Worm (Caenorhabditis elegans) whole organism, young adult: ENCODE data around the gene R10E9.2.

Experiments
- B0035.1 ChIP-seq: sonication (generic microtip); optimal IDR thresholded peaks from 2 replicates; lab custom pipeline; 2016; ENCODE audit warnings: missing genetic modification characterization, mild to moderate bottlenecking, missing compliant biosample characterization, missing genotype, missing genetic modification reagents
- B0261.1 ChIP-seq: sonication (generic microtip); optimal IDR thresholded peaks from 2 replicates; lab custom pipeline; 2016; ENCODE audit warnings: mild to moderate bottlenecking, missing genetic modification characterization, moderate library complexity, missing compliant biosample characterization
- B0336.3 ChIP-seq: fragments of 200-800 bp; sonication (Bioruptor generic); IDR thresholded peaks from 2 replicates; pipeline ENCODE4 v1.3.6; 2022; ENCODE audit warnings: missing genetic modification characterization, missing compliant biosample characterization
- C06A6.2 ChIP-seq: fragments of 200-800 bp; sonication (Bioruptor generic); conservative IDR thresholded peaks from 2 replicates; pipeline ENCODE4 v1.3.6; 2022; ENCODE audit warnings: missing genetic modification characterization, missing compliant biosample characterization
- D2030.7 ChIP-seq: fragments of 200-800 bp; sonication (Bioruptor generic); IDR thresholded peaks from 2 replicates; pipeline ENCODE4 v1.3.6; 2022; ENCODE audit warnings: missing genetic modification reagents, missing genetic modification characterization, missing compliant biosample characterization
- F33H1.4 ChIP-seq: fragments of 200-800 bp; sonication (Bioruptor generic); IDR thresholded peaks from 2 replicates; pipeline ENCODE4 v1.3.6; 2022; ENCODE audit warnings: missing genetic modification reagents, missing genetic modification characterization, missing compliant biosample characterization
- F49E8.2 ChIP-seq: sonication (generic microtip); optimal IDR thresholded peaks from 3 replicates; lab custom pipeline; 2017; ENCODE audit warnings: missing genetic modification characterization, mild to moderate bottlenecking, missing compliant biosample characterization, antibody characterized with exemption, moderate library complexity; ENCODE audit not compliant: insufficient read depth
- ZK185.1 ChIP-seq: sonication (generic microtip); optimal IDR thresholded peaks from 2 replicates; lab custom pipeline; 2016; ENCODE audit warnings: mild to moderate bottlenecking, missing genetic modification characterization, missing compliant biosample characterization; ENCODE audit not compliant: poor library complexity, severe bottlenecking
- aptf-3 ChIP-seq: fragments of 200-800 bp; sonication (Bioruptor generic); IDR thresholded peaks from 2 replicates; pipeline ENCODE4 v1.3.6; 2022; ENCODE audit warnings: missing genetic modification characterization, missing compliant biosample characterization
- attf-5 ChIP-seq: fragments of 200-800 bp; sonication (Bioruptor generic); optimal IDR thresholded peaks from 2 replicates; lab custom pipeline; 2018; ENCODE audit warnings: mild to moderate bottlenecking, missing genetic modification characterization, missing compliant biosample characterization
- cebp-1 ChIP-seq, 2 experiments: fragments of 200-800 bp in 1 of 2; sonication (Bioruptor generic) in 1 of 2; sonication (generic microtip) in 1 of 2; IDR thresholded peaks in 1 of 2; optimal IDR thresholded peaks in 1 of 2; 2 replicates each; pipeline versions ENCODE4 v1.3.6 to Lab custom; 2017 to 2022; ENCODE audit warnings: missing compliant biosample characterization in 2 of 2, missing genetic modification characterization in 2 of 2, mild to moderate bottlenecking in 1 of 2, missing genetic modification reagents in 1 of 2, moderate library complexity in 1 of 2
- ceh-91 ChIP-seq: fragments of 200-800 bp; sonication (Bioruptor generic); IDR thresholded peaks from 2 replicates; pipeline ENCODE4 v1.3.6; 2022; ENCODE audit warnings: missing genetic modification reagents, missing genetic modification characterization, missing compliant biosample characterization
- dox-1 ChIP-seq: fragments of 200-800 bp; sonication (Bioruptor generic); IDR thresholded peaks from 2 replicates; pipeline ENCODE4 v1.3.6; 2022; ENCODE audit warnings: missing genetic modification reagents, missing genetic modification characterization, missing compliant biosample characterization
- dpl-1 ChIP-seq: fragments of 150-350 bp; optimal IDR thresholded peaks from 2 replicates; lab custom pipeline; 2014; ENCODE audit warnings: missing biosample characterization, missing genetic modification reagents, missing genetic modification characterization
- efl-1 ChIP-seq: fragments of 150-350 bp; optimal IDR thresholded peaks from 2 replicates; lab custom pipeline; 2014; ENCODE audit warnings: missing biosample characterization, missing genetic modification reagents, missing genetic modification characterization
- egl-18 ChIP-seq: fragments of 200-800 bp; sonication (Bioruptor generic); IDR thresholded peaks from 2 replicates; pipeline ENCODE4 v1.3.6; 2022; ENCODE audit warnings: missing genetic modification reagents, missing genetic modification characterization, missing compliant biosample characterization
- egl-44 ChIP-seq: fragments of 200-800 bp; sonication (Bioruptor generic); IDR thresholded peaks from 2 replicates; pipeline ENCODE4 v1.3.6; 2022; ENCODE audit warnings: missing genetic modification reagents, missing genetic modification characterization, missing compliant biosample characterization
- ets-4 ChIP-seq: fragments of 200-800 bp; sonication (Bioruptor generic); optimal IDR thresholded peaks from 2 replicates; lab custom pipeline; 2018; ENCODE audit warnings: mild to moderate bottlenecking, missing genetic modification characterization, missing compliant biosample characterization
- gei-17 ChIP-seq: fragments of 200-800 bp; sonication (Bioruptor generic); optimal IDR thresholded peaks from 2 replicates; lab custom pipeline; 2018; ENCODE audit warnings: mild to moderate bottlenecking, missing genetic modification characterization, missing compliant biosample characterization
- hlh-26 ChIP-seq: fragments of 200-800 bp; sonication (Bioruptor generic); conservative IDR thresholded peaks from 2 replicates; pipeline ENCODE4 v1.3.6; 2022; ENCODE audit warnings: missing genetic modification reagents, missing genetic modification characterization, missing compliant biosample characterization
- hmg-1.2 ChIP-seq: fragments of 200-800 bp; sonication (Bioruptor generic); IDR thresholded peaks from 2 replicates; pipeline ENCODE4 v1.3.6; 2022; ENCODE audit warnings: missing genetic modification reagents, missing genetic modification characterization, missing compliant biosample characterization
- hmg-20 ChIP-seq: fragments of 200-800 bp; sonication (Bioruptor generic); IDR thresholded peaks from 2 replicates; pipeline ENCODE4 v1.3.6; 2022; ENCODE audit warnings: missing genetic modification reagents, missing genetic modification characterization, missing compliant biosample characterization
- hsf-1 ChIP-seq: fragments of 200-800 bp; sonication (Bioruptor generic); IDR thresholded peaks from 2 replicates; pipeline ENCODE4 v1.3.6; 2022; ENCODE audit warnings: missing genetic modification reagents, missing genetic modification characterization, missing compliant biosample characterization
- let-607 ChIP-seq, 2 experiments: fragments of 200-800 bp in 1 of 2; sonication (Bioruptor generic) in 1 of 2; sonication (generic microtip) in 1 of 2; optimal IDR thresholded peaks; 2 replicates each; lab custom pipeline; 2016 to 2018; ENCODE audit warnings: mild to moderate bottlenecking in 2 of 2, missing compliant biosample characterization in 2 of 2, missing genetic modification characterization in 2 of 2, moderate library complexity in 2 of 2, missing genotype in 1 of 2
- lin-26 ChIP-seq: fragments of 200-800 bp; sonication (Bioruptor generic); IDR thresholded peaks from 2 replicates; pipeline ENCODE4 v1.3.6; 2022; ENCODE audit warnings: missing genetic modification reagents, missing genetic modification characterization, missing compliant biosample characterization
- lin-35 ChIP-seq, 3 experiments: fragments of 150-350 bp in 2 of 3; sonication (generic microtip) in 1 of 3; optimal IDR thresholded peaks; 2 replicates each; lab custom pipeline; 2014 to 2018; ENCODE audit warnings: missing biosample characterization in 3 of 3, missing genetic modification characterization in 3 of 3, missing genetic modification reagents in 3 of 3
- lsl-1 ChIP-seq: fragments of 200-800 bp; sonication (Bioruptor generic); optimal IDR thresholded peaks from 2 replicates; lab custom pipeline; 2018; ENCODE audit warnings: mild to moderate bottlenecking, missing genetic modification characterization, moderate library complexity, missing compliant biosample characterization
- madf-10 ChIP-seq: sonication (generic microtip); optimal IDR thresholded peaks from 2 replicates; lab custom pipeline; 2016; ENCODE audit warnings: mild to moderate bottlenecking, missing genetic modification characterization, missing compliant biosample characterization
- madf-6 ChIP-seq: fragments of 200-800 bp; sonication (Bioruptor generic); IDR thresholded peaks from 2 replicates; pipeline ENCODE4 v1.3.6; 2022; ENCODE audit warnings: missing genetic modification reagents, missing genetic modification characterization, missing compliant biosample characterization
- mcd-1 ChIP-seq: fragments of 200-800 bp; sonication (Bioruptor generic); IDR thresholded peaks from 2 replicates; pipeline ENCODE4 v1.3.6; 2022; ENCODE audit warnings: missing genetic modification reagents, missing genetic modification characterization, missing compliant biosample characterization
- nfyb-1 ChIP-seq: fragments of 200-800 bp; sonication (Bioruptor generic); IDR thresholded peaks from 2 replicates; pipeline ENCODE4 v1.3.6; 2022; ENCODE audit warnings: missing genetic modification reagents, missing genetic modification characterization, missing compliant biosample characterization
- nhr-27 ChIP-seq: fragments of 200-800 bp; sonication (Bioruptor generic); optimal IDR thresholded peaks from 2 replicates; lab custom pipeline; 2018; ENCODE audit warnings: mild to moderate bottlenecking, missing genetic modification characterization, moderate library complexity, missing compliant biosample characterization
- nhr-80 ChIP-seq: sonication (generic microtip); optimal IDR thresholded peaks from 2 replicates; lab custom pipeline; 2016; ENCODE audit warnings: missing genetic modification characterization, missing compliant biosample characterization
- pha-4 ChIP-seq: fragments of 150-350 bp; sonication (generic microtip); optimal IDR thresholded peaks from 2 replicates; lab custom pipeline; 2014; ENCODE audit warnings: missing biosample characterization, missing genetic modification reagents, missing genetic modification characterization
- repo-1 ChIP-seq: sonication (generic microtip); optimal IDR thresholded peaks from 2 replicates; lab custom pipeline; 2017; ENCODE audit warnings: mild to moderate bottlenecking, missing genetic modification characterization, missing compliant biosample characterization
- rpc-1 ChIP-seq, 2 experiments: fragments of 150-350 bp in 1 of 2; sonication (generic microtip) in 1 of 2; optimal IDR thresholded peaks; 2 replicates each; lab custom pipeline; 2014 to 2018; ENCODE audit warnings: missing biosample characterization in 1 of 2, missing genetic modification characterization in 1 of 2, missing genetic modification reagents in 1 of 2, missing genotype in 1 of 2
- snpc-1.1 ChIP-seq: sonication (generic microtip); optimal IDR thresholded peaks from 2 replicates; lab custom pipeline; 2017; ENCODE audit warnings: missing genetic modification characterization, mild to moderate bottlenecking, missing compliant biosample characterization, antibody characterized with exemption, moderate library complexity, missing genotype, missing genetic modification reagents; ENCODE audit not compliant: insufficient read depth
- snpc-3.4 ChIP-seq: sonication (generic microtip); optimal IDR thresholded peaks from 2 replicates; lab custom pipeline; 2017; ENCODE audit warnings: missing genetic modification characterization, mild to moderate bottlenecking, missing compliant biosample characterization, antibody characterized with exemption, moderate library complexity, missing genotype, missing genetic modification reagents
- snpc-4 ChIP-seq, 5 experiments: fragments of 150-350 bp in 1 of 5; sonication (generic microtip) in 4 of 5; optimal IDR thresholded peaks; 2 replicates each; lab custom pipeline; 2014 to 2018; ENCODE audit warnings: missing genetic modification characterization in 5 of 5, missing biosample characterization in 3 of 5, antibody characterized with exemption in 2 of 5, mild to moderate bottlenecking in 2 of 5, missing compliant biosample characterization in 2 of 5, missing genotype in 2 of 5, moderate library complexity in 2 of 5, missing genetic modification reagents in 1 of 5
- somi-1 ChIP-seq: fragments of 200-800 bp; sonication (Bioruptor generic); optimal IDR thresholded peaks from 2 replicates; lab custom pipeline; 2018; ENCODE audit warnings: mild to moderate bottlenecking, missing genetic modification characterization, missing compliant biosample characterization
- tlf-1 ChIP-seq: fragments of 200-800 bp; sonication (Bioruptor generic); optimal IDR thresholded peaks from 2 replicates; lab custom pipeline; 2018; ENCODE audit warnings: mild to moderate bottlenecking, missing genetic modification characterization, missing compliant biosample characterization
- unc-62 ChIP-seq: fragments of 150-350 bp; optimal IDR thresholded peaks from 2 replicates; lab custom pipeline; 2014; ENCODE audit warnings: missing biosample characterization, missing genetic modification reagents, missing genetic modification characterization
- zfh-2 ChIP-seq: fragments of 200-800 bp; sonication (Bioruptor generic); conservative IDR thresholded peaks from 2 replicates; pipeline ENCODE4 v1.3.6; 2022; ENCODE audit warnings: missing genetic modification reagents, missing genetic modification characterization, missing compliant biosample characterization
- zim-3 ChIP-seq: sonication (generic microtip); optimal IDR thresholded peaks from 2 replicates; lab custom pipeline; 2017; ENCODE audit warnings: mild to moderate bottlenecking, missing genetic modification characterization, moderate library complexity, missing compliant biosample characterization
- ztf-18 ChIP-seq: sonication (generic microtip); optimal IDR thresholded peaks from 2 replicates; lab custom pipeline; 2016; ENCODE audit warnings: missing genotype, mild to moderate bottlenecking, missing genetic modification characterization, missing compliant biosample characterization
- ztf-6 ChIP-seq: fragments of 200-800 bp; sonication (Bioruptor generic); IDR thresholded peaks from 2 replicates; pipeline ENCODE4 v1.3.6; 2022; ENCODE audit warnings: missing genetic modification reagents, missing genetic modification characterization, missing compliant biosample characterization

The R10E9.2 gene

ce11 chrIII:3916624-3917023 lies 47.5 kb downstream of the R10E9.2 start, which contains the start of gene ccdc-47:
Gene ccdc-47, plus strand, starts transcription at chrIII:3916967.
- peak; percentile 47 for TF ChIP-seq lsl-1 (GFP tag; lab: Kevin White, UChicago)
- TF ChIP-seq egl-18 (GFP tag; lab: Robert Waterston, UW): no peak
- TF ChIP-seq B0261.1 (tag; lab: Kevin White, UChicago): no peak
- TF ChIP-seq ets-4 (GFP tag; lab: Kevin White, UChicago): no peak
- TF ChIP-seq nfyb-1 (GFP tag; lab: Robert Waterston, UW): 0 out of 2 replicates have a peak, but pooled peaks have one; percentile 20
- TF ChIP-seq cebp-1 (GFP tag; IDR thresholded peaks at IDR 0.05; lab: Robert Waterston, UW): no peak
- peak; percentile 69 for TF ChIP-seq cebp-1 (tag; optimal IDR thresholded peaks at IDR 0.05; lab: Kevin White, UChicago)
- TF ChIP-seq zfh-2 (GFP tag; lab: Robert Waterston, UW): no peak
- TF ChIP-seq F33H1.4 (GFP tag; lab: Robert Waterston, UW): peak; percentile 44
- TF ChIP-seq dpl-1 (GFP tag; lab: Kevin White, UChicago): peak; percentile 37
- no peak for TF ChIP-seq tlf-1 (GFP tag; lab: Kevin White, UChicago)
- TF ChIP-seq snpc-4 (GFP tag; optimal IDR thresholded peaks at IDR 0.05; lab: Kevin White, UChicago): no peak
- TF ChIP-seq snpc-4 (tag; optimal IDR thresholded peaks at IDR 0.05; lab: Kevin White, UChicago): peak in 2 of 4 experiments; percentile 47 to 60
- TF ChIP-seq lin-35 (GFP tag; optimal IDR thresholded peaks at IDR 0.05; lab: Kevin White, UChicago): peak in 1 of 3 experiments; percentile 67
- no peak for TF ChIP-seq madf-10
- no peak for TF ChIP-seq B0035.1 (tag; lab: Kevin White, UChicago)
- no peak for TF ChIP-seq nhr-80 (tag; lab: Kevin White, UChicago)
- TF ChIP-seq F49E8.2 (tag; lab: Kevin White, UChicago): peak; percentile 1
- no peak for TF ChIP-seq lin-26 (GFP tag; lab: Robert Waterston, UW)
- no peak for TF ChIP-seq hsf-1
- peak; percentile 73 for TF ChIP-seq dox-1 (GFP tag; lab: Robert Waterston, UW)
- TF ChIP-seq let-607 (tag; optimal IDR thresholded peaks at IDR 0.05; lab: Kevin White, UChicago): no peak
- no peak for TF ChIP-seq gei-17 (GFP tag; lab: Kevin White, UChicago)
- peak; percentile 75 for TF ChIP-seq efl-1 (GFP tag; lab: Kevin White, UChicago)
- peak; percentile 42 for TF ChIP-seq rpc-1 (optimal IDR thresholded peaks at IDR 0.05; lab: Kevin White, UChicago)
- TF ChIP-seq rpc-1 (tag; optimal IDR thresholded peaks at IDR 0.05; lab: Kevin White, UChicago): no peak
- no peak for TF ChIP-seq pha-4 (tag; lab: Kevin White, UChicago)
- TF ChIP-seq madf-6 (GFP tag; lab: Robert Waterston, UW): peak; percentile 76
- TF ChIP-seq hmg-20 (GFP tag; lab: Robert Waterston, UW): no peak
- peak; percentile 63 for TF ChIP-seq ZK185.1
- peak; percentile 46; the same call in 1 of the 2 replicates for TF ChIP-seq D2030.7 (GFP tag; lab: Robert Waterston, UW)
- peak; percentile 58 for TF ChIP-seq snpc-1.1
- no peak for TF ChIP-seq nhr-27 (tag; lab: Kevin White, UChicago)
- no peak for TF ChIP-seq unc-62 (GFP tag; lab: Kevin White, UChicago)
- no peak for TF ChIP-seq repo-1 (tag; lab: Kevin White, UChicago)
- peak; percentile 2 for TF ChIP-seq ztf-18 (tag; lab: Kevin White, UChicago)
- TF ChIP-seq mcd-1 (GFP tag; lab: Robert Waterston, UW): peak; percentile 38; the same call in 1 of the 2 replicates
- no peak for TF ChIP-seq ztf-6
- no peak for TF ChIP-seq hlh-26
- peak; percentile 60 for TF ChIP-seq snpc-3.4 (tag; lab: Kevin White, UChicago)
- no peak for TF ChIP-seq egl-44
- no peak for TF ChIP-seq somi-1 (GFP tag; lab: Kevin White, UChicago)
- no peak for TF ChIP-seq ceh-91 (GFP tag; lab: Robert Waterston, UW)
- TF ChIP-seq B0336.3 (GFP tag; lab: Robert Waterston, UW): 0 out of 2 replicates have a peak, but pooled peaks have one; percentile 10
- TF ChIP-seq attf-5: peak; percentile 60
- TF ChIP-seq aptf-3 (GFP tag; lab: Robert Waterston, UW): no peak
- no peak for TF ChIP-seq zim-3 (tag; lab: Kevin White, UChicago)
- TF ChIP-seq C06A6.2 (GFP tag; lab: Robert Waterston, UW): 0 out of 2 replicates have a peak, but pooled peaks have one; percentile 31
- TF ChIP-seq hmg-1.2 (GFP tag; lab: Robert Waterston, UW): peak; percentile 41; the same call in 1 of the 2 replicates
